Fruit fly (Drosophila melanogaster) whole organism, pupa: ENCODE data around the gene CG15336.

Experiments used
- CG12605 ChIP-seq: fragments of 200-800 bp; sonication (Bioruptor generic); IDR thresholded peaks from 2 replicates; pipeline ENCODE4 v1.3.6; 2022; ENCODE audit warnings: missing biosample characterization, missing genetic modification characterization
- CG9948 ChIP-seq: fragments of 200-800 bp; sonication (Bioruptor generic); optimal IDR thresholded peaks from 2 replicates; lab custom pipeline; 2018; ENCODE audit warnings: missing biosample characterization, mild to moderate bottlenecking, missing genetic modification characterization, moderate library complexity
- fd96Ca ChIP-seq: fragments of 200-800 bp; sonication (Bioruptor generic); IDR thresholded peaks from 3 replicates; pipeline ENCODE4 v1.3.6; 2022; ENCODE audit warnings: missing biosample characterization, missing genetic modification characterization

- TF ChIP-seq CG9948 (tag; lab: Kevin White, UChicago): peak; percentile 6
- no peak for TF ChIP-seq CG12605 (GFP tag; lab: Robert Waterston, UW)
- TF ChIP-seq fd96Ca (GFP tag; lab: Robert Waterston, UW): no peak
These were observed 2.1 kb upstream of the CG15336 start, which contains the start of the genes alpha-PheRS and CG2129 for dm6 chrX:8145501-8146157.
